Fruit fly (Drosophila melanogaster) whole organism, prepupa: ENCODE results near the gene bma.

ENCODE experiments used
- Blimp-1 ChIP-seq: fragments of 200-800 bp; sonication (Bioruptor generic); optimal IDR thresholded peaks from 3 replicates; lab custom pipeline; 2017; ENCODE audit warnings: missing biosample characterization, missing genetic modification characterization, mild to moderate bottlenecking, moderate library complexity, missing genetic modification reagents
- CG10631 ChIP-seq: fragments of 200-800 bp; sonication (Bioruptor generic); optimal IDR thresholded peaks from 2 replicates; lab custom pipeline; 2016; ENCODE audit warnings: missing biosample characterization, missing genetic modification characterization
- CG10669 ChIP-seq: fragments of 200-800 bp; sonication (Bioruptor generic); optimal IDR thresholded peaks from 3 replicates; lab custom pipeline; 2018; ENCODE audit warnings: missing biosample characterization, mild to moderate bottlenecking, missing genetic modification characterization, moderate library complexity
- CG11294 ChIP-seq: fragments of 200-800 bp; sonication (Bioruptor generic); IDR thresholded peaks from 2 replicates; pipeline ENCODE4 v1.3.6; 2022; ENCODE audit warnings: missing biosample characterization, missing genetic modification characterization
- CG11762 ChIP-seq: fragments of 200-800 bp; sonication (Bioruptor generic); optimal IDR thresholded peaks from 3 replicates; lab custom pipeline; 2016; ENCODE audit warnings: missing biosample characterization, missing genetic modification characterization; ENCODE audit not compliant: insufficient read depth
- CG11902 ChIP-seq: fragments of 200-800 bp; sonication (Bioruptor generic); optimal IDR thresholded peaks from 3 replicates; lab custom pipeline; 2016; ENCODE audit warnings: missing biosample characterization, missing genetic modification characterization
- CG15336 ChIP-seq: fragments of 200-800 bp; sonication (Bioruptor generic); IDR thresholded peaks from 2 replicates; pipeline ENCODE4 v1.3.6; 2022; ENCODE audit warnings: missing biosample characterization, missing genetic modification characterization
- CG1621 ChIP-seq: fragments of 200-800 bp; sonication (Bioruptor generic); optimal IDR thresholded peaks from 3 replicates; lab custom pipeline; 2018; ENCODE audit warnings: missing biosample characterization, mild to moderate bottlenecking, missing genetic modification characterization
- CG16779 ChIP-seq: fragments of 200-800 bp; sonication (Bioruptor generic); optimal IDR thresholded peaks from 3 replicates; lab custom pipeline; 2017; ENCODE audit warnings: missing biosample characterization, mild to moderate bottlenecking, missing genetic modification characterization
- CG3032 ChIP-seq: fragments of 200-800 bp; optimal IDR thresholded peaks from 2 replicates; lab custom pipeline; 2019; ENCODE audit warnings: missing biosample characterization, mild to moderate bottlenecking, missing genetic modification characterization, moderate library complexity
- CG31627 ChIP-seq: fragments of 200-800 bp; sonication (Bioruptor generic); optimal IDR thresholded peaks from 3 replicates; lab custom pipeline; 2016; ENCODE audit warnings: missing biosample characterization, missing genetic modification characterization
- CG32006 ChIP-seq: fragments of 200-800 bp; sonication (Bioruptor generic); optimal IDR thresholded peaks from 3 replicates; lab custom pipeline; 2017; ENCODE audit warnings: missing biosample characterization, mild to moderate bottlenecking, missing genetic modification characterization
- CG34406 ChIP-seq: fragments of 200-800 bp; sonication (Bioruptor generic); optimal IDR thresholded peaks from 3 replicates; lab custom pipeline; 2016; ENCODE audit warnings: missing biosample characterization, missing genetic modification characterization
- CG3919 ChIP-seq: fragments of 200-800 bp; sonication (Bioruptor generic); optimal IDR thresholded peaks from 3 replicates; lab custom pipeline; 2016; ENCODE audit warnings: missing biosample characterization, missing genetic modification characterization
- CG4318 ChIP-seq: fragments of 200-800 bp; sonication (Bioruptor generic); optimal IDR thresholded peaks from 3 replicates; lab custom pipeline; 2017; ENCODE audit warnings: missing biosample characterization, mild to moderate bottlenecking, missing genetic modification characterization
- CG6276 ChIP-seq: fragments of 200-800 bp; sonication (Bioruptor generic); optimal IDR thresholded peaks from 2 replicates; lab custom pipeline; 2017; ENCODE audit warnings: missing biosample characterization, mild to moderate bottlenecking, missing genetic modification characterization
- CG6808 ChIP-seq: fragments of 200-800 bp; sonication (Bioruptor generic); optimal IDR thresholded peaks from 3 replicates; lab custom pipeline; 2017; ENCODE audit warnings: missing biosample characterization, missing genetic modification characterization, mild to moderate bottlenecking, moderate library complexity, missing genetic modification reagents
- CG6854 ChIP-seq: fragments of 200-800 bp; sonication (Bioruptor generic); optimal IDR thresholded peaks from 2 replicates; lab custom pipeline; 2017; ENCODE audit warnings: missing biosample characterization, mild to moderate bottlenecking, missing genetic modification characterization
- CG8119 ChIP-seq: fragments of 200-800 bp; sonication (Bioruptor generic); IDR thresholded peaks from 3 replicates; pipeline ENCODE4 v1.3.6; 2022; ENCODE audit warnings: missing biosample characterization, missing genetic modification characterization
- CG8319 ChIP-seq: fragments of 200-800 bp; sonication (Bioruptor generic); optimal IDR thresholded peaks from 3 replicates; lab custom pipeline; 2016; ENCODE audit warnings: missing biosample characterization, missing genetic modification characterization
- CG8632 ChIP-seq: fragments of 200-800 bp; sonication (Bioruptor generic); optimal IDR thresholded peaks from 3 replicates; lab custom pipeline; 2016; ENCODE audit warnings: missing biosample characterization, missing genetic modification characterization
- CG9139 ChIP-seq: fragments of 200-800 bp; sonication (Bioruptor generic); optimal IDR thresholded peaks from 3 replicates; lab custom pipeline; 2017; ENCODE audit warnings: missing biosample characterization, mild to moderate bottlenecking, missing genetic modification characterization
- Eip75B ChIP-seq: fragments of 200-800 bp; sonication (Bioruptor generic); optimal IDR thresholded peaks from 3 replicates; lab custom pipeline; 2016; ENCODE audit warnings: missing biosample characterization, missing genetic modification characterization
- Eip93F ChIP-seq: fragments of 200-800 bp; sonication (Bioruptor generic); optimal IDR thresholded peaks from 2 replicates; lab custom pipeline; 2016; ENCODE audit warnings: missing biosample characterization, mild to moderate bottlenecking, missing genetic modification characterization
- Ets21C ChIP-seq: fragments of 200-800 bp; sonication (Bioruptor generic); optimal IDR thresholded peaks from 3 replicates; lab custom pipeline; 2016; ENCODE audit warnings: missing biosample characterization, missing genetic modification characterization
- Ets96B ChIP-seq: fragments of 200-800 bp; optimal IDR thresholded peaks from 2 replicates; lab custom pipeline; 2019; ENCODE audit warnings: missing biosample characterization, mild to moderate bottlenecking, missing genetic modification characterization, moderate library complexity
- Gug ChIP-seq: fragments of 200-800 bp; sonication (Bioruptor generic); IDR thresholded peaks from 2 replicates; pipeline ENCODE4 v1.3.6; 2022; ENCODE audit warnings: missing biosample characterization, missing genetic modification characterization
- Hr38 ChIP-seq: sonication (Bioruptor generic); optimal IDR thresholded peaks from 2 replicates; lab custom pipeline; 2016; ENCODE audit warnings: missing biosample characterization, missing genetic modification characterization
- Hr39 ChIP-seq: fragments of 200-800 bp; sonication (Bioruptor generic); optimal IDR thresholded peaks from 2 replicates; lab custom pipeline; 2016; ENCODE audit warnings: missing biosample characterization, missing genetic modification characterization
- Hr4 ChIP-seq: fragments of 200-800 bp; sonication (Bioruptor generic); optimal IDR thresholded peaks from 3 replicates; lab custom pipeline; 2016; ENCODE audit warnings: missing biosample characterization, missing genetic modification characterization
- Lpt ChIP-seq: fragments of 200-800 bp; sonication (Bioruptor generic); optimal IDR thresholded peaks from 3 replicates; lab custom pipeline; 2016; ENCODE audit warnings: missing biosample characterization, missing genetic modification characterization
- Met ChIP-seq: fragments of 200-800 bp; sonication (Bioruptor generic); optimal IDR thresholded peaks from 3 replicates; lab custom pipeline; 2016; ENCODE audit warnings: missing biosample characterization, missing genetic modification characterization
- OdsH ChIP-seq: fragments of 200-800 bp; sonication (Bioruptor generic); optimal IDR thresholded peaks from 3 replicates; lab custom pipeline; 2016; ENCODE audit warnings: missing biosample characterization, missing genetic modification characterization
- Smox ChIP-seq: fragments of 200-800 bp; sonication (Bioruptor generic); optimal IDR thresholded peaks from 3 replicates; lab custom pipeline; 2016; ENCODE audit warnings: missing biosample characterization, missing genetic modification characterization
- Sox102F ChIP-seq: fragments of 200-800 bp; sonication (Bioruptor generic); optimal IDR thresholded peaks from 2 replicates; lab custom pipeline; 2016; ENCODE audit warnings: missing biosample characterization, mild to moderate bottlenecking, missing genetic modification characterization
- Sox14 ChIP-seq: fragments of 200-800 bp; sonication (Bioruptor generic); optimal IDR thresholded peaks from 3 replicates; lab custom pipeline; 2016; ENCODE audit warnings: missing biosample characterization, missing genetic modification characterization
- Sox15 ChIP-seq: fragments of 200-800 bp; sonication (Bioruptor generic); optimal IDR thresholded peaks from 3 replicates; lab custom pipeline; 2016; ENCODE audit warnings: missing biosample characterization, missing genetic modification characterization
- achi ChIP-seq: fragments of 200-800 bp; sonication (Bioruptor generic); optimal IDR thresholded peaks from 3 replicates; lab custom pipeline; 2016; ENCODE audit warnings: missing biosample characterization, missing genetic modification characterization
- acj6 ChIP-seq: fragments of 200-800 bp; sonication (Bioruptor generic); optimal IDR thresholded peaks from 3 replicates; lab custom pipeline; 2016; ENCODE audit warnings: missing biosample characterization, missing genetic modification characterization
- dac ChIP-seq: fragments of 200-800 bp; sonication (Bioruptor generic); optimal IDR thresholded peaks from 2 replicates; lab custom pipeline; 2017; ENCODE audit warnings: missing biosample characterization, mild to moderate bottlenecking, missing genetic modification characterization
- dsx ChIP-seq: fragments of 200-800 bp; optimal IDR thresholded peaks from 3 replicates; lab custom pipeline; 2019; ENCODE audit warnings: missing biosample characterization, mild to moderate bottlenecking, missing genetic modification characterization, moderate library complexity; ENCODE audit not compliant: poor library complexity, severe bottlenecking
- eg ChIP-seq: fragments of 200-800 bp; sonication (Bioruptor generic); IDR thresholded peaks from 3 replicates; pipeline ENCODE4 v1.3.6; 2022; ENCODE audit warnings: missing biosample characterization, missing genetic modification characterization
- esn ChIP-seq: fragments of 200-800 bp; sonication (Bioruptor generic); optimal IDR thresholded peaks from 2 replicates; lab custom pipeline; 2016; ENCODE audit warnings: missing biosample characterization, mild to moderate bottlenecking, missing genetic modification characterization, moderate library complexity
- fd85E ChIP-seq: fragments of 200-800 bp; sonication (Bioruptor generic); optimal IDR thresholded peaks from 3 replicates; lab custom pipeline; 2016; ENCODE audit warnings: missing biosample characterization, missing genetic modification characterization
- fkh ChIP-seq: fragments of 200-800 bp; sonication (Bioruptor generic); optimal IDR thresholded peaks from 3 replicates; lab custom pipeline; 2017; ENCODE audit warnings: missing biosample characterization, mild to moderate bottlenecking, missing genetic modification characterization, moderate library complexity
- lz ChIP-seq: fragments of 200-800 bp; sonication (Bioruptor generic); optimal IDR thresholded peaks from 3 replicates; lab custom pipeline; 2016; ENCODE audit warnings: missing biosample characterization, missing genetic modification characterization
- net ChIP-seq: fragments of 200-800 bp; sonication (Bioruptor generic); optimal IDR thresholded peaks from 3 replicates; lab custom pipeline; 2016; ENCODE audit warnings: missing biosample characterization, missing genetic modification characterization
- pdm3 ChIP-seq: fragments of 200-800 bp; sonication (Bioruptor generic); optimal IDR thresholded peaks from 3 replicates; lab custom pipeline; 2016; ENCODE audit warnings: missing biosample characterization, missing genetic modification characterization
- salr ChIP-seq, 2 experiments: fragments of 200-800 bp; sonication (Bioruptor generic); optimal IDR thresholded peaks; 3 replicates each; lab custom pipeline; 2016 to 2018; ENCODE audit warnings: missing biosample characterization in 2 of 2, missing genetic modification characterization in 2 of 2, mild to moderate bottlenecking in 1 of 2
- svp ChIP-seq: fragments of 200-800 bp; sonication (Bioruptor generic); peaks from one replicate; lab custom pipeline; 2016; ENCODE audit warnings: missing biosample characterization, missing genetic modification characterization
- topi ChIP-seq: fragments of 200-800 bp; sonication (Bioruptor generic); optimal IDR thresholded peaks from 3 replicates; lab custom pipeline; 2016; ENCODE audit warnings: missing biosample characterization, missing genetic modification characterization
- vri ChIP-seq: fragments of 200-800 bp; sonication (Bioruptor generic); optimal IDR thresholded peaks from 3 replicates; lab custom pipeline; 2016; ENCODE audit warnings: missing biosample characterization, mild to moderate bottlenecking, missing genetic modification characterization

Gene bma

dm6 chr3L:9864275-9865052 is 43.5 kb upstream of the bma start, which contains the start of the genes iPLA2-VIA and Ciz1:
Gene iPLA2-VIA, minus strand, starts transcription at chr3L:9864349.
Gene Ciz1, plus strand, starts transcription at chr3L:9864639.
- no peak for TF ChIP-seq CG32006 (GFP tag; lab: Kevin White, UChicago)
- no peak for TF ChIP-seq CG1621 (tag; lab: Kevin White, UChicago)
- no peak for TF ChIP-seq Sox102F (GFP tag; lab: Kevin White, UChicago)
- no peak for TF ChIP-seq CG9139
- TF ChIP-seq CG31627 (GFP tag; lab: Kevin White, UChicago) = peak; percentile 13
- peak; percentile 42 for TF ChIP-seq CG10631 (GFP tag; lab: Kevin White, UChicago)
- no peak for TF ChIP-seq fkh
- TF ChIP-seq CG11902 (GFP tag; lab: Kevin White, UChicago) = no peak
- no peak for TF ChIP-seq CG8632
- no peak for TF ChIP-seq CG11762 (GFP tag; lab: Kevin White, UChicago)
- no peak for TF ChIP-seq Hr38 (GFP tag; lab: Kevin White, UChicago)
- no peak for TF ChIP-seq CG4318 (GFP tag; lab: Kevin White, UChicago)
- TF ChIP-seq fd85E (GFP tag; lab: Kevin White, UChicago) = no peak
- TF ChIP-seq CG6808 (GFP tag; lab: Kevin White, UChicago) = no peak
- no peak for TF ChIP-seq eg
- TF ChIP-seq CG34406 (GFP tag; lab: Kevin White, UChicago) = no peak
- no peak for TF ChIP-seq vri (GFP tag; lab: Kevin White, UChicago)
- no peak for TF ChIP-seq Smox (GFP tag; lab: Kevin White, UChicago)
- no peak for TF ChIP-seq topi (GFP tag; lab: Kevin White, UChicago)
- TF ChIP-seq salr (GFP tag; optimal IDR thresholded peaks at IDR 0.05; lab: Kevin White, UChicago) = no peak
- TF ChIP-seq Eip75B = no peak
- TF ChIP-seq Lpt (GFP tag; lab: Kevin White, UChicago) = no peak
- peak; percentile 19 for TF ChIP-seq dsx (GFP tag; lab: Kevin White, UChicago)
- no peak for TF ChIP-seq CG15336 (GFP tag; lab: Robert Waterston, UW)
- no peak for TF ChIP-seq CG10669
- no peak for TF ChIP-seq acj6 (GFP tag; lab: Kevin White, UChicago)
- TF ChIP-seq CG3919 = no peak
- peak; percentile 44 for TF ChIP-seq lz (GFP tag; lab: Kevin White, UChicago)
- TF ChIP-seq dac (GFP tag; lab: Kevin White, UChicago) = no peak
- TF ChIP-seq CG11294 (GFP tag; lab: Robert Waterston, UW) = no peak
- TF ChIP-seq Hr4 (GFP tag; lab: Kevin White, UChicago) = no peak
- TF ChIP-seq CG6276 (GFP tag; lab: Kevin White, UChicago) = no peak
- TF ChIP-seq Sox15 = no peak
- no peak for TF ChIP-seq Hr39
- TF ChIP-seq achi = no peak
- no peak for TF ChIP-seq CG16779
- peak; percentile 22 for TF ChIP-seq CG3032 (tag; lab: Kevin White, UChicago)
- TF ChIP-seq CG8119 = no peak
- no peak for TF ChIP-seq Met (GFP tag; lab: Kevin White, UChicago)
- no peak for TF ChIP-seq CG8319
- no peak for TF ChIP-seq pdm3 (GFP tag; lab: Kevin White, UChicago)
- no peak for TF ChIP-seq Eip93F (GFP tag; lab: Kevin White, UChicago)
- peak; percentile 46 for TF ChIP-seq Sox14
- TF ChIP-seq Ets21C (GFP tag; lab: Kevin White, UChicago) = no peak
- TF ChIP-seq svp (GFP tag; lab: Kevin White, UChicago) = no peak
- TF ChIP-seq Ets96B (tag; lab: Kevin White, UChicago) = no peak
- no peak for TF ChIP-seq OdsH (GFP tag; lab: Kevin White, UChicago)
- TF ChIP-seq esn (GFP tag; lab: Kevin White, UChicago) = peak; percentile 20
- TF ChIP-seq Blimp-1 (GFP tag; lab: Kevin White, UChicago) = no peak
- TF ChIP-seq net = no peak
- TF ChIP-seq CG6854 (GFP tag; lab: Kevin White, UChicago) = peak; percentile 47
- TF ChIP-seq Gug (GFP tag; lab: Robert Waterston, UW) = no peak
